Worm (Caenorhabditis elegans): ENCODE results near the gene lys-8.
A peak's percentile ranks its signal among the peaks of the same experiment; 100 is the strongest.

Gene lys-8

ce11 chrII:5582309-5582708 is 3.7 kb upstream of the lys-8 start, which contains the start of gene T25E4.2:
Gene T25E4.2, minus strand, starts transcription at chrII:5582409.
- TF ChIP-seq pes-1 (GFP tag; IDR thresholded peaks at IDR 0.05) = no peak
- TF ChIP-seq ceh-36 (tag; optimal IDR thresholded peaks at IDR 0.05) = no peak
- no peak for TF ChIP-seq F13C5.2 (tag; optimal IDR thresholded peaks at IDR 0.05)
- no peak for TF ChIP-seq aly-1 (tag; optimal IDR thresholded peaks at IDR 0.05)
- TF ChIP-seq tbx-37 (GFP tag; conservative IDR thresholded peaks at IDR 0.05) = no peak
- no peak for TF ChIP-seq sea-1 (GFP tag; conservative IDR thresholded peaks at IDR 0.05)
- TF ChIP-seq tra-4 (tag; optimal IDR thresholded peaks at IDR 0.05) = no peak
- no peak for TF ChIP-seq B0310.2 (tag; optimal IDR thresholded peaks at IDR 0.05)
- TF ChIP-seq ama-1 (optimal IDR thresholded peaks at IDR 0.05) = no peak
- no peak for TF ChIP-seq hnd-1 (tag; optimal IDR thresholded peaks at IDR 0.05)

- TF ChIP-seq B0310.2 (tag; optimal IDR thresholded peaks at IDR 0.05) = no peak
- no peak for TF ChIP-seq hmg-4 (GFP tag; optimal IDR thresholded peaks at IDR 0.05)
- TF ChIP-seq hnd-1 (tag; optimal IDR thresholded peaks at IDR 0.05) = no peak
- TF ChIP-seq aly-1 (tag; optimal IDR thresholded peaks at IDR 0.05) = no peak
- TF ChIP-seq hmbx-1 (tag; optimal IDR thresholded peaks at IDR 0.05) = no peak
- TF ChIP-seq ceh-36 (tag; optimal IDR thresholded peaks at IDR 0.05) = no peak
- no peak for TF ChIP-seq tra-4 (tag; optimal IDR thresholded peaks at IDR 0.05)
- no peak for TF ChIP-seq tbx-11 (GFP tag; IDR thresholded peaks at IDR 0.05)
- TF ChIP-seq ets-7 (tag; optimal IDR thresholded peaks at IDR 0.05) = no peak
- TF ChIP-seq tbx-37 (GFP tag; conservative IDR thresholded peaks at IDR 0.05) = no peak
Measured at ce11 chrII:5587794-5588193, 1.8 kb downstream of the lys-8 start.

DNA sequence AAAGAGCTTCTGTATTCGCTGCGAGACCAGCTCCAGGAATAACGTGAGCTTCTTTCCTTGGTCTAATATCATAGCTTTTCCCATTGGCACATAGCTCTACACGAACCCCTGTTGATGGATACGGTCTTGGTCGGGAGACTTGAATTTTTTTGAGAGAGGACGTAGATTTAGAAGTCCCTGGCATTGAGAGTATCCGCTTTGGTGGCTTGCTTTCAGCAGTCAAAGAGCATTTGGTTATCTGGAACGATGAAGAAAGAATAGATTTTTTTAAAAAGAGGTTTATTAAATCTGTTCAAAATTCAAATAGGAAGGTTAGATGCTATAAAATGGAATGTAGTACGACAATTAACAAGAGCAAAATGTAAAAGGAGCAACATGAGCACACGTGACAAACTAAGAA is 3.7 kb downstream of the lys-8 start, which contains the start of gene C17G10.13:
Gene C17G10.13 (minus strand): TSS at position 101 of the 400 bp plus-strand sequence.
- TF ChIP-seq hnd-1 (tag; optimal IDR thresholded peaks at IDR 0.05) (no peak), scrt-1 (GFP tag; IDR thresholded peaks at IDR 0.05) (no peak)

- TF ChIP-seq ceh-13 (GFP tag; optimal IDR thresholded peaks at IDR 0.05) = no peak
- TF ChIP-seq ceh-36 (tag; optimal IDR thresholded peaks at IDR 0.05) = no peak
- TF ChIP-seq scrt-1 (GFP tag; IDR thresholded peaks at IDR 0.05) = no peak
- no peak for TF ChIP-seq pes-1 (GFP tag; IDR thresholded peaks at IDR 0.05)
- TF ChIP-seq ets-7 (tag; optimal IDR thresholded peaks at IDR 0.05) = no peak
Measured at ce11 chrII:5591558-5591957, 5.6 kb downstream of the lys-8 start.

- TF ChIP-seq F13C5.2 (tag; optimal IDR thresholded peaks at IDR 0.05) (no peak), tra-4 (tag; optimal IDR thresholded peaks at IDR 0.05) (no peak), hmg-4 (GFP tag; optimal IDR thresholded peaks at IDR 0.05) (no peak), hnd-1 (tag; optimal IDR thresholded peaks at IDR 0.05) (no peak), tbx-11 (GFP tag; IDR thresholded peaks at IDR 0.05) (no peak), scrt-1 (GFP tag; IDR thresholded peaks at IDR 0.05) (no peak), flt-1 (GFP tag; IDR thresholded peaks at IDR 0.05) (no peak), ceh-36 (tag; optimal IDR thresholded peaks at IDR 0.05) (no peak), B0310.2 (tag; optimal IDR thresholded peaks at IDR 0.05) (no peak), ets-7 (tag; optimal IDR thresholded peaks at IDR 0.05) (no peak)
Measured at ce11 chrII:5592857-5593256, 6.9 kb downstream of the lys-8 start.

- TF ChIP-seq flt-1 (GFP tag; IDR thresholded peaks at IDR 0.05) (no peak), ceh-36 (tag; optimal IDR thresholded peaks at IDR 0.05) (no peak), hmg-4 (GFP tag; optimal IDR thresholded peaks at IDR 0.05) (peak; percentile 63), F13C5.2 (tag; optimal IDR thresholded peaks at IDR 0.05) (peak; percentile 75), scrt-1 (GFP tag; IDR thresholded peaks at IDR 0.05) (no peak)
Measured at ce11 chrII:5593377-5593932, 7.5 kb downstream of the lys-8 start, which contains the start of gene cdc-14. Gene cdc-14, minus strand, starts transcription at chrII:5593427.

DNA sequence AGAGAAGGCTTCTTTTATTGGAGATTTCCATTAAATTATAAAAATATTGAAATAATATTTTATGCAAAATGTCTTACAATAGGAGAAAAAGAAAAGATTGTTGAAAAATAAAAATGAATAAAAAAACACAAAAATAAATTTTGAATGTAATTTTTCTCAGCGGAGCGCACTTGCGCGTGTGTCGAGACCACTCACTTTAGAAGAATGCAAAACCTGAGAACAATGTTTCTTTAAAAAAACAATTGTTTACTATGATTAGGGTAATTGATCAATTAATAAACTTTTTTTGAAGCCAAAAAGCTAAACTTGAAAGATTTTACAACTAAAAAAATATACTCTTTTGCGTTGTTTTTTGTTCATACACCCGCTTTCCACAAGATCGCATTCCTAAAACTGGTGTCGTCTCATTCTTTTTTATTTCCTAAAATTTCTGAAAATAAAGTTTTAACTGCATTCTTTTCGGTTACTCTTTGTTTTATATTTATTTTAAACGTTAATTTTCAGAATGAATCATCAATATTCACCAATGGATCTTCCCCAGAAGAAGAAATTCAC is 8.3 kb downstream of the lys-8 start, which contains the start of gene ttc-4:
Gene ttc-4 (plus strand): TSS at position 505 of the 555 bp plus-strand sequence.
- TF ChIP-seq F13C5.2 (tag; optimal IDR thresholded peaks at IDR 0.05) (no peak), ama-1 (optimal IDR thresholded peaks at IDR 0.05) (no peak), pes-1 (GFP tag; IDR thresholded peaks at IDR 0.05) (peak; percentile 56), flt-1 (GFP tag; IDR thresholded peaks at IDR 0.05) (no peak), tbx-37 (GFP tag; conservative IDR thresholded peaks at IDR 0.05) (no peak), hnd-1 (tag; optimal IDR thresholded peaks at IDR 0.05) (no peak), ceh-36 (tag; optimal IDR thresholded peaks at IDR 0.05) (no peak), tbx-11 (GFP tag; IDR thresholded peaks at IDR 0.05) (no peak), ceh-13 (GFP tag; optimal IDR thresholded peaks at IDR 0.05) (no peak), hmbx-1 (tag; optimal IDR thresholded peaks at IDR 0.05) (no peak), hmg-4 (GFP tag; optimal IDR thresholded peaks at IDR 0.05) (no peak), B0310.2 (tag; optimal IDR thresholded peaks at IDR 0.05) (no peak), ets-7 (tag; optimal IDR thresholded peaks at IDR 0.05) (peak; percentile 19), sea-1 (GFP tag; conservative IDR thresholded peaks at IDR 0.05) (no peak)

DNA sequence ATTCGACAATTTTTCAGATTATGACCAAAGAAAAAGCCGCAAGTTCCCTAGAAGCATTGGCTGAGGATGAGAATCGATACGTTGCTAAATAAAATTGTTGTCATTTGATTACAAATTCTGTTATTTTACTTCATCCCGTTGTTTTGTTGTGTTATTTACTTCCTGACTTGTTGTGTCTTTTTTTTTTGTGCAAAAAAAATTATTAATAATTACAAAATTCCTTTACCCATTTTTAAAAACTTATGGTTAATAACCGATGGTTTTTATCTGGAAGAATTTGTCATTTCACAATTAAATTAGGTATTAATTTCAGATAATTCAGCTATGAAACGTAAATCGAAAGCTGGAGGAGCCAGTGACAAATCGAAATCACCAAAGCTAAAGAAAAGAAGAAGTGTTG is 10.3 kb downstream of the lys-8 start, which contains the start of gene C17G10.1:
Gene C17G10.1 (plus strand): TSS at position 301 of the 400 bp plus-strand sequence.
- no peak for TF ChIP-seq tbx-37 (GFP tag; conservative IDR thresholded peaks at IDR 0.05)
- TF ChIP-seq hmbx-1 (tag; optimal IDR thresholded peaks at IDR 0.05) = no peak
